Worm (Caenorhabditis elegans): ENCODE results near the gene faah-3.

ce11 chrIV:961862-962261, 16.4 kb upstream of the faah-3 start:
- TF ChIP-seq tbx-11 (GFP tag; IDR thresholded peaks at IDR 0.05) (no peak), scrt-1 (GFP tag; IDR thresholded peaks at IDR 0.05) (no peak), ama-1 (optimal IDR thresholded peaks at IDR 0.05) (no peak), ceh-13 (GFP tag; optimal IDR thresholded peaks at IDR 0.05) (no peak), tra-4 (tag; optimal IDR thresholded peaks at IDR 0.05) (no peak), hnd-1 (tag; optimal IDR thresholded peaks at IDR 0.05) (no peak), pes-1 (GFP tag; IDR thresholded peaks at IDR 0.05) (no peak), aly-1 (tag; optimal IDR thresholded peaks at IDR 0.05) (no peak)

Measured in whole organism, early embryonic.